Fruit fly (Drosophila melanogaster) whole organism, prepupa: ENCODE measurements around the gene CG13380.
A peak's percentile ranks its signal among the peaks of the same experiment; 100 is the strongest.

ENCODE experiments used
- Blimp-1 ChIP-seq: fragments of 200-800 bp; sonication (Bioruptor generic); optimal IDR thresholded peaks from 3 replicates; lab custom pipeline; 2017; ENCODE audit warnings: missing biosample characterization, missing genetic modification characterization, mild to moderate bottlenecking, moderate library complexity, missing genetic modification reagents
- CG10631 ChIP-seq: fragments of 200-800 bp; sonication (Bioruptor generic); optimal IDR thresholded peaks from 2 replicates; lab custom pipeline; 2016; ENCODE audit warnings: missing biosample characterization, missing genetic modification characterization
- CG11294 ChIP-seq: fragments of 200-800 bp; sonication (Bioruptor generic); IDR thresholded peaks from 2 replicates; pipeline ENCODE4 v1.3.6; 2022; ENCODE audit warnings: missing biosample characterization, missing genetic modification characterization
- CG11902 ChIP-seq: fragments of 200-800 bp; sonication (Bioruptor generic); optimal IDR thresholded peaks from 3 replicates; lab custom pipeline; 2016; ENCODE audit warnings: missing biosample characterization, missing genetic modification characterization
- CG15336 ChIP-seq: fragments of 200-800 bp; sonication (Bioruptor generic); IDR thresholded peaks from 2 replicates; pipeline ENCODE4 v1.3.6; 2022; ENCODE audit warnings: missing biosample characterization, missing genetic modification characterization
- CG1621 ChIP-seq: fragments of 200-800 bp; sonication (Bioruptor generic); optimal IDR thresholded peaks from 3 replicates; lab custom pipeline; 2018; ENCODE audit warnings: missing biosample characterization, mild to moderate bottlenecking, missing genetic modification characterization
- CG3032 ChIP-seq: fragments of 200-800 bp; optimal IDR thresholded peaks from 2 replicates; lab custom pipeline; 2019; ENCODE audit warnings: missing biosample characterization, mild to moderate bottlenecking, missing genetic modification characterization, moderate library complexity
- CG31627 ChIP-seq: fragments of 200-800 bp; sonication (Bioruptor generic); optimal IDR thresholded peaks from 3 replicates; lab custom pipeline; 2016; ENCODE audit warnings: missing biosample characterization, missing genetic modification characterization
- CG32006 ChIP-seq: fragments of 200-800 bp; sonication (Bioruptor generic); optimal IDR thresholded peaks from 3 replicates; lab custom pipeline; 2017; ENCODE audit warnings: missing biosample characterization, mild to moderate bottlenecking, missing genetic modification characterization
- CG34406 ChIP-seq: fragments of 200-800 bp; sonication (Bioruptor generic); optimal IDR thresholded peaks from 3 replicates; lab custom pipeline; 2016; ENCODE audit warnings: missing biosample characterization, missing genetic modification characterization
- CG3919 ChIP-seq: fragments of 200-800 bp; sonication (Bioruptor generic); optimal IDR thresholded peaks from 3 replicates; lab custom pipeline; 2016; ENCODE audit warnings: missing biosample characterization, missing genetic modification characterization
- CG4318 ChIP-seq: fragments of 200-800 bp; sonication (Bioruptor generic); optimal IDR thresholded peaks from 3 replicates; lab custom pipeline; 2017; ENCODE audit warnings: missing biosample characterization, mild to moderate bottlenecking, missing genetic modification characterization
- CG6163 ChIP-seq: fragments of 200-800 bp; sonication (Bioruptor generic); IDR thresholded peaks from 3 replicates; pipeline ENCODE4 v1.3.6; 2022; ENCODE audit warnings: missing biosample characterization, missing genetic modification characterization
- CG6276 ChIP-seq: fragments of 200-800 bp; sonication (Bioruptor generic); optimal IDR thresholded peaks from 2 replicates; lab custom pipeline; 2017; ENCODE audit warnings: missing biosample characterization, mild to moderate bottlenecking, missing genetic modification characterization
- CG6792 ChIP-seq: fragments of 200-800 bp; sonication (Bioruptor generic); optimal IDR thresholded peaks from 3 replicates; lab custom pipeline; 2016; ENCODE audit warnings: missing biosample characterization, missing genetic modification characterization
- CG6854 ChIP-seq: fragments of 200-800 bp; sonication (Bioruptor generic); optimal IDR thresholded peaks from 2 replicates; lab custom pipeline; 2017; ENCODE audit warnings: missing biosample characterization, mild to moderate bottlenecking, missing genetic modification characterization
- CG8319 ChIP-seq: fragments of 200-800 bp; sonication (Bioruptor generic); optimal IDR thresholded peaks from 3 replicates; lab custom pipeline; 2016; ENCODE audit warnings: missing biosample characterization, missing genetic modification characterization
- CG8632 ChIP-seq: fragments of 200-800 bp; sonication (Bioruptor generic); optimal IDR thresholded peaks from 3 replicates; lab custom pipeline; 2016; ENCODE audit warnings: missing biosample characterization, missing genetic modification characterization
- CG9139 ChIP-seq: fragments of 200-800 bp; sonication (Bioruptor generic); optimal IDR thresholded peaks from 3 replicates; lab custom pipeline; 2017; ENCODE audit warnings: missing biosample characterization, mild to moderate bottlenecking, missing genetic modification characterization
- Eip75B ChIP-seq: fragments of 200-800 bp; sonication (Bioruptor generic); optimal IDR thresholded peaks from 3 replicates; lab custom pipeline; 2016; ENCODE audit warnings: missing biosample characterization, missing genetic modification characterization
- Eip78C ChIP-seq: fragments of 200-800 bp; sonication (Bioruptor generic); peaks from one replicate; lab custom pipeline; 2016; ENCODE audit warnings: missing biosample characterization, missing genetic modification characterization
- Eip93F ChIP-seq: fragments of 200-800 bp; sonication (Bioruptor generic); optimal IDR thresholded peaks from 2 replicates; lab custom pipeline; 2016; ENCODE audit warnings: missing biosample characterization, mild to moderate bottlenecking, missing genetic modification characterization
- Ets21C ChIP-seq: fragments of 200-800 bp; sonication (Bioruptor generic); optimal IDR thresholded peaks from 3 replicates; lab custom pipeline; 2016; ENCODE audit warnings: missing biosample characterization, missing genetic modification characterization
- Ets96B ChIP-seq: fragments of 200-800 bp; optimal IDR thresholded peaks from 2 replicates; lab custom pipeline; 2019; ENCODE audit warnings: missing biosample characterization, mild to moderate bottlenecking, missing genetic modification characterization, moderate library complexity
- Gug ChIP-seq: fragments of 200-800 bp; sonication (Bioruptor generic); IDR thresholded peaks from 2 replicates; pipeline ENCODE4 v1.3.6; 2022; ENCODE audit warnings: missing biosample characterization, missing genetic modification characterization
- Hr38 ChIP-seq: sonication (Bioruptor generic); optimal IDR thresholded peaks from 2 replicates; lab custom pipeline; 2016; ENCODE audit warnings: missing biosample characterization, missing genetic modification characterization
- Hr4 ChIP-seq: fragments of 200-800 bp; sonication (Bioruptor generic); optimal IDR thresholded peaks from 3 replicates; lab custom pipeline; 2016; ENCODE audit warnings: missing biosample characterization, missing genetic modification characterization
- Lpt ChIP-seq: fragments of 200-800 bp; sonication (Bioruptor generic); optimal IDR thresholded peaks from 3 replicates; lab custom pipeline; 2016; ENCODE audit warnings: missing biosample characterization, missing genetic modification characterization
- Met ChIP-seq: fragments of 200-800 bp; sonication (Bioruptor generic); optimal IDR thresholded peaks from 3 replicates; lab custom pipeline; 2016; ENCODE audit warnings: missing biosample characterization, missing genetic modification characterization
- Smox ChIP-seq: fragments of 200-800 bp; sonication (Bioruptor generic); optimal IDR thresholded peaks from 3 replicates; lab custom pipeline; 2016; ENCODE audit warnings: missing biosample characterization, missing genetic modification characterization
- Sox102F ChIP-seq: fragments of 200-800 bp; sonication (Bioruptor generic); optimal IDR thresholded peaks from 2 replicates; lab custom pipeline; 2016; ENCODE audit warnings: missing biosample characterization, mild to moderate bottlenecking, missing genetic modification characterization
- Sox14 ChIP-seq: fragments of 200-800 bp; sonication (Bioruptor generic); optimal IDR thresholded peaks from 3 replicates; lab custom pipeline; 2016; ENCODE audit warnings: missing biosample characterization, missing genetic modification characterization
- achi ChIP-seq: fragments of 200-800 bp; sonication (Bioruptor generic); optimal IDR thresholded peaks from 3 replicates; lab custom pipeline; 2016; ENCODE audit warnings: missing biosample characterization, missing genetic modification characterization
- acj6 ChIP-seq: fragments of 200-800 bp; sonication (Bioruptor generic); optimal IDR thresholded peaks from 3 replicates; lab custom pipeline; 2016; ENCODE audit warnings: missing biosample characterization, missing genetic modification characterization
- eg ChIP-seq: fragments of 200-800 bp; sonication (Bioruptor generic); IDR thresholded peaks from 3 replicates; pipeline ENCODE4 v1.3.6; 2022; ENCODE audit warnings: missing biosample characterization, missing genetic modification characterization
- esn ChIP-seq: fragments of 200-800 bp; sonication (Bioruptor generic); optimal IDR thresholded peaks from 2 replicates; lab custom pipeline; 2016; ENCODE audit warnings: missing biosample characterization, mild to moderate bottlenecking, missing genetic modification characterization, moderate library complexity
- fd59A ChIP-seq: fragments of 200-800 bp; sonication (Bioruptor generic); optimal IDR thresholded peaks from 2 replicates; lab custom pipeline; 2017; ENCODE audit warnings: missing biosample characterization, mild to moderate bottlenecking, missing genetic modification characterization, missing genetic modification reagents
- fd85E ChIP-seq: fragments of 200-800 bp; sonication (Bioruptor generic); optimal IDR thresholded peaks from 3 replicates; lab custom pipeline; 2016; ENCODE audit warnings: missing biosample characterization, missing genetic modification characterization
- fkh ChIP-seq: fragments of 200-800 bp; sonication (Bioruptor generic); optimal IDR thresholded peaks from 3 replicates; lab custom pipeline; 2017; ENCODE audit warnings: missing biosample characterization, mild to moderate bottlenecking, missing genetic modification characterization, moderate library complexity
- lz ChIP-seq: fragments of 200-800 bp; sonication (Bioruptor generic); optimal IDR thresholded peaks from 3 replicates; lab custom pipeline; 2016; ENCODE audit warnings: missing biosample characterization, missing genetic modification characterization
- net ChIP-seq: fragments of 200-800 bp; sonication (Bioruptor generic); optimal IDR thresholded peaks from 3 replicates; lab custom pipeline; 2016; ENCODE audit warnings: missing biosample characterization, missing genetic modification characterization
- pdm3 ChIP-seq: fragments of 200-800 bp; sonication (Bioruptor generic); optimal IDR thresholded peaks from 3 replicates; lab custom pipeline; 2016; ENCODE audit warnings: missing biosample characterization, missing genetic modification characterization
- ss ChIP-seq, 2 experiments: fragments of 200-800 bp; sonication (Bioruptor generic); optimal IDR thresholded peaks; 2 replicates in 1 of 2; 3 replicates in 1 of 2; lab custom pipeline; 2017 to 2018; ENCODE audit warnings: mild to moderate bottlenecking in 2 of 2, missing biosample characterization in 2 of 2, missing genetic modification characterization in 2 of 2, moderate library complexity in 1 of 2
- svp ChIP-seq: fragments of 200-800 bp; sonication (Bioruptor generic); peaks from one replicate; lab custom pipeline; 2016; ENCODE audit warnings: missing biosample characterization, missing genetic modification characterization

The CG13380 gene

DNA sequence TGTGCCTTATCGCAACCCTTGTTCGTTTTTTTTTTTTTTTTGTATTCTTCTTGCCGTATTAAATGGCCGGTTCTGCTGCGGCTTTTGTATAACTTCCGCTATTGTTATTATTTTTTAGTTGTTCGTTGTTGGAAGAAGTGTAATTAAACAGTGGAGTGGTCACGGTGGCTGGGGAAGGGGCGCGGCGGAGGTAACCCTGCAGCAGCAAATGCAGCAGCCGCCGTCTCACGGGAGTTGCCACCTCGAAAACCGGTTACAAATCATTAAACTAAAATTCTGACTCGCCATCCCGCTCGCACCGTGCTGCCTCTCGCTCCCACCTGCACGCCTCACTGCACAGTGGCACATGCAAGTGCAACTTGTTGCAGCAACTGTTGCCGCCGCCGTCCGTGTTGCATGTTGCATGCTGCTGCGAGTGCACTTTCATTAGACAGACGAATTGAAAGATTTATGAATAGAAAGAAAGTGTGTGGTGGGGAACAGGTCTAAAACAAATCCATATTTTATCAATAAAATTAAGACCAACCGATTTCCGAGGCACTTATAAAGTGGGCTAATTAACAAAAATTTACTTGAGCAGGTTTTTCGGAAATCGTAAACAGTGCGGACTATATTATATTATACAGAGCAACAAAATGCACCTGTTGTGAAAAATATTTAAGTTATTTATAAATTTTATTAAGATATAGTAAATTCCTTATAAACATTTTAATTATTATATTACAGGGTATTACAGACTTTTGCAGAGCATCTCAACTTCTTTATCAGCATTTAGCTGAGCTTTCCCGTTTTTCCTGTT is 10.1 kb upstream of the CG13380 start (continued):
- TF ChIP-seq CG6792 (no peak), svp (GFP tag; lab: Kevin White, UChicago) (peak; percentile 30), fd85E (no peak), CG8632 (no peak), ss (GFP tag; optimal IDR thresholded peaks at IDR 0.05; lab: Kevin White, UChicago) (peak; percentile 58 to 69), CG3032 (tag; lab: Kevin White, UChicago) (no peak), CG6854 (GFP tag; lab: Kevin White, UChicago) (no peak), Sox14 (GFP tag; lab: Kevin White, UChicago) (no peak), pdm3 (GFP tag; lab: Kevin White, UChicago) (no peak), Ets96B (tag; lab: Kevin White, UChicago) (no peak), lz (GFP tag; lab: Kevin White, UChicago) (no peak), CG32006 (GFP tag; lab: Kevin White, UChicago) (peak; percentile 82), CG4318 (peak; percentile 51), CG31627 (GFP tag; lab: Kevin White, UChicago) (no peak), CG15336 (GFP tag; lab: Robert Waterston, UW) (peak; percentile 26; the same call in 1 of the 2 replicates), CG10631 (GFP tag; lab: Kevin White, UChicago) (no peak), Gug (GFP tag; lab: Robert Waterston, UW) (no peak), CG6276 (GFP tag; lab: Kevin White, UChicago) (peak; percentile 74), CG3919 (GFP tag; lab: Kevin White, UChicago) (no peak), CG6163 (GFP tag; lab: Robert Waterston, UW) (0 out of 3 replicates have a peak, but pooled peaks have one; percentile 16), Hr38 (no peak)

DNA sequence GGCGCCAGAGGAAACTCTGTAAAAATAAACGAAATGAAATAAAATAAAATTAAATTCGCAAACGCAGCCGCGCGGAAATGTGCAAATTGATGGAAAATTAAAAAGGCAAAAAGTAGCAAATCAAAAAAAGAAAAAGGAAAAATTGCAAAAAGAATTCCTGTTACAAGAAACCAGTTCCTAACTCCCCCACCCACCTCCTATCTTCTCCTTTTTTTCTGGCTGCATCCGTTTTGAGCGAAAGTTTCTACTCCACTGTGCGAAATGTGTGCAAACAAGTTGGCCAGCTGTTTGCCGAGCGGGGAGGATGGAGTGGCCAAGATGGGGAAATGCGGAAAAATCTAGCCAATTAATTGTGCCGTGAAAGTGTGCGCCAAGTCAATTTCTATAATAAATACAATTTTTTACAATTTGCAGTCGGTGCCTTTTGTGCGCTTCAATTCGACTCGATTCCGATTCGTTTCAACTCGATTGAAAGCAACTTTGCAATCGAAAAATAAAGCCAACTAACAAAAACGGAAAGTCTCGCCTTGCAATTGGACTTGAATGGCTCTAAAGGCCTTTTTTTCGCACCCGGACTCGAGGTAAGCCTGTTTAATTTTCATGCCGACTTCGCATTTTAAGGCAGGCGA is 8.8 kb upstream of the CG13380 start:
- TF ChIP-seq Eip75B (GFP tag; lab: Kevin White, UChicago) (peak; percentile 7), CG6163 (GFP tag; lab: Robert Waterston, UW) (peak; percentile 43; the same call in 2 of the 3 replicates), Lpt (peak; percentile 24), Met (GFP tag; lab: Kevin White, UChicago) (peak; percentile 47), CG6276 (GFP tag; lab: Kevin White, UChicago) (peak; percentile 60), fkh (GFP tag; lab: Kevin White, UChicago) (no peak), Blimp-1 (GFP tag; lab: Kevin White, UChicago) (peak; percentile 74), CG3032 (tag; lab: Kevin White, UChicago) (no peak), CG11294 (GFP tag; lab: Robert Waterston, UW) (0 out of 2 replicates have a peak, but pooled peaks have one; percentile 19), Smox (peak; percentile 27), CG8319 (GFP tag; lab: Kevin White, UChicago) (no peak), Eip78C (GFP tag; lab: Kevin White, UChicago) (peak; percentile 41), net (GFP tag; lab: Kevin White, UChicago) (peak; percentile 22), Sox14 (GFP tag; lab: Kevin White, UChicago) (no peak), CG32006 (GFP tag; lab: Kevin White, UChicago) (peak; percentile 61), CG3919 (GFP tag; lab: Kevin White, UChicago) (peak; percentile 23), CG34406 (GFP tag; lab: Kevin White, UChicago) (peak; percentile 20), fd85E (no peak), CG11902 (no peak), esn (GFP tag; lab: Kevin White, UChicago) (no peak), CG6792 (no peak), achi (GFP tag; lab: Kevin White, UChicago) (peak; percentile 7), CG6854 (GFP tag; lab: Kevin White, UChicago) (no peak), eg (GFP tag; lab: Robert Waterston, UW) (peak; percentile 71), CG1621 (tag; lab: Kevin White, UChicago) (no peak), lz (GFP tag; lab: Kevin White, UChicago) (no peak), Hr38 (no peak), ss (GFP tag; optimal IDR thresholded peaks at IDR 0.05; lab: Kevin White, UChicago) (no peak), Eip93F (no peak), CG15336 (GFP tag; lab: Robert Waterston, UW) (peak; percentile 40), fd59A (GFP tag; lab: Kevin White, UChicago) (no peak), Hr4 (GFP tag; lab: Kevin White, UChicago) (peak; percentile 17), CG8632 (no peak), CG9139 (GFP tag; lab: Kevin White, UChicago) (no peak), CG4318 (no peak), svp (GFP tag; lab: Kevin White, UChicago) (peak; percentile 59), CG10631 (GFP tag; lab: Kevin White, UChicago) (peak; percentile 20), pdm3 (GFP tag; lab: Kevin White, UChicago) (peak; percentile 14), Ets21C (no peak), acj6 (peak; percentile 3), Sox102F (GFP tag; lab: Kevin White, UChicago) (peak; percentile 18), CG31627 (GFP tag; lab: Kevin White, UChicago) (no peak)
